Worm (Caenorhabditis elegans) whole organism, L3 larva: ENCODE measurements around the gene fbxb-103.

Source experiments
- aly-2 ChIP-seq: fragments of 150-350 bp; optimal IDR thresholded peaks from 2 replicates; lab custom pipeline; 2014; ENCODE audit warnings: missing biosample characterization, missing genetic modification characterization
- ama-1 ChIP-seq: fragments of 150-350 bp; optimal IDR thresholded peaks from 2 replicates; lab custom pipeline; 2018
- ceh-16 ChIP-seq: sonication (generic microtip); optimal IDR thresholded peaks from 2 replicates; lab custom pipeline; 2017; ENCODE audit warnings: missing biosample characterization, missing genetic modification characterization
- ceh-28 ChIP-seq: fragments of 150-350 bp; optimal IDR thresholded peaks from 2 replicates; lab custom pipeline; 2014; ENCODE audit warnings: missing biosample characterization, missing genetic modification reagents, missing genetic modification characterization
- ceh-82 ChIP-seq: fragments of 150-350 bp; optimal IDR thresholded peaks from 2 replicates; lab custom pipeline; 2014; ENCODE audit warnings: missing biosample characterization, missing genetic modification characterization
- egl-5 ChIP-seq: fragments of 150-350 bp; optimal IDR thresholded peaks from 2 replicates; lab custom pipeline; 2017; ENCODE audit warnings: missing biosample characterization, missing genetic modification reagents, missing genetic modification characterization, inconsistent platforms
- elt-1 ChIP-seq: fragments of 150-350 bp; optimal IDR thresholded peaks from 2 replicates; lab custom pipeline; 2014; ENCODE audit warnings: missing biosample characterization, missing genetic modification characterization
- elt-2 ChIP-seq: sonication (generic microtip); optimal IDR thresholded peaks from 2 replicates; lab custom pipeline; 2016; ENCODE audit warnings: missing genetic modification reagents, mild to moderate bottlenecking, missing genetic modification characterization, missing compliant biosample characterization
- elt-3 ChIP-seq, 3 experiments: fragments of 150-350 bp in 1 of 3; sonication (generic microtip) in 2 of 3; optimal IDR thresholded peaks; 2 replicates in 2 of 3; 4 replicates in 1 of 3; lab custom pipeline; 2014 to 2017; ENCODE audit warnings: missing biosample characterization in 3 of 3, missing genetic modification characterization in 3 of 3
- fkh-10 ChIP-seq: sonication (generic microtip); optimal IDR thresholded peaks from 2 replicates; lab custom pipeline; 2017; ENCODE audit warnings: missing biosample characterization, missing genetic modification reagents, missing genetic modification characterization
- fkh-2 ChIP-seq: fragments of 150-350 bp; optimal IDR thresholded peaks from 2 replicates; lab custom pipeline; 2014; ENCODE audit warnings: missing biosample characterization, missing genetic modification reagents, missing genetic modification characterization
- hmg-11 ChIP-seq: sonication (generic microtip); optimal IDR thresholded peaks from 2 replicates; lab custom pipeline; 2016; ENCODE audit warnings: missing genetic modification characterization, missing compliant biosample characterization
- jun-1 ChIP-seq: fragments of 150-350 bp; optimal IDR thresholded peaks from 2 replicates; lab custom pipeline; 2014; ENCODE audit warnings: missing biosample characterization, missing genetic modification reagents, missing genetic modification characterization
- lin-15B ChIP-seq: fragments of 150-350 bp; optimal IDR thresholded peaks from 2 replicates; lab custom pipeline; 2014; ENCODE audit warnings: missing biosample characterization, missing genetic modification characterization
- lin-39 ChIP-seq: fragments of 150-350 bp; optimal IDR thresholded peaks from 2 replicates; lab custom pipeline; 2018; ENCODE audit warnings: missing biosample characterization, missing genetic modification reagents, missing genetic modification characterization
- lsy-12 ChIP-seq: sonication (generic microtip); optimal IDR thresholded peaks from 2 replicates; lab custom pipeline; 2016; ENCODE audit warnings: mild to moderate bottlenecking, missing genetic modification characterization, missing compliant biosample characterization
- mdl-1 ChIP-seq: fragments of 150-350 bp; optimal IDR thresholded peaks from 2 replicates; lab custom pipeline; 2014; ENCODE audit warnings: missing biosample characterization, missing genetic modification characterization
- nfya-1 ChIP-seq: sonication (generic microtip); optimal IDR thresholded peaks from 2 replicates; lab custom pipeline; 2017; ENCODE audit warnings: missing genetic modification characterization, mild to moderate bottlenecking, missing compliant biosample characterization, antibody characterized with exemption, moderate library complexity; ENCODE audit not compliant: insufficient read depth
- nhr-11 ChIP-seq: fragments of 150-350 bp; optimal IDR thresholded peaks from 2 replicates; lab custom pipeline; 2014; ENCODE audit warnings: missing biosample characterization, missing genetic modification characterization
- nhr-12 ChIP-seq: fragments of 150-350 bp; optimal IDR thresholded peaks from 2 replicates; lab custom pipeline; 2014; ENCODE audit warnings: missing biosample characterization, missing genetic modification characterization
- nhr-23 ChIP-seq: fragments of 150-350 bp; optimal IDR thresholded peaks from 2 replicates; lab custom pipeline; 2014; ENCODE audit warnings: missing biosample characterization, missing genetic modification reagents, missing genetic modification characterization
- nhr-237 ChIP-seq: fragments of 150-350 bp; optimal IDR thresholded peaks from 2 replicates; lab custom pipeline; 2014; ENCODE audit warnings: missing biosample characterization, missing genetic modification characterization
- nhr-25 ChIP-seq: sonication (generic microtip); optimal IDR thresholded peaks from 2 replicates; lab custom pipeline; 2017; ENCODE audit warnings: missing biosample characterization, missing genetic modification characterization
- nhr-28 ChIP-seq: fragments of 150-350 bp; optimal IDR thresholded peaks from 2 replicates; lab custom pipeline; 2014; ENCODE audit warnings: missing biosample characterization, missing genetic modification characterization
- nhr-43 ChIP-seq: sonication (generic microtip); optimal IDR thresholded peaks from 2 replicates; lab custom pipeline; 2016; ENCODE audit warnings: mild to moderate bottlenecking, missing genetic modification characterization, missing compliant biosample characterization; ENCODE audit not compliant: poor library complexity, severe bottlenecking
- nhr-67 ChIP-seq: fragments of 150-350 bp; optimal IDR thresholded peaks from 2 replicates; lab custom pipeline; 2014; ENCODE audit warnings: missing biosample characterization, missing genetic modification characterization
- nhr-76 ChIP-seq: fragments of 150-350 bp; sonication (generic microtip); optimal IDR thresholded peaks from 5 replicates; lab custom pipeline; 2014; ENCODE audit warnings: missing biosample characterization, missing genetic modification characterization
- pha-4 ChIP-seq: fragments of 150-350 bp; optimal IDR thresholded peaks from 2 replicates; lab custom pipeline; 2014; ENCODE audit warnings: missing biosample characterization, missing genetic modification reagents, missing genetic modification characterization
- sea-2 ChIP-seq: fragments of 150-350 bp; sonication (generic microtip); optimal IDR thresholded peaks from 4 replicates; lab custom pipeline; 2014; ENCODE audit warnings: missing biosample characterization, missing genetic modification reagents, missing genetic modification characterization
- snpc-4 ChIP-seq: fragments of 150-350 bp; optimal IDR thresholded peaks from 2 replicates; lab custom pipeline; 2014; ENCODE audit warnings: missing biosample characterization, missing genetic modification characterization
- tbx-2 ChIP-seq: sonication (generic microtip); optimal IDR thresholded peaks from 2 replicates; lab custom pipeline; 2016; ENCODE audit warnings: mild to moderate bottlenecking, missing genetic modification characterization, missing compliant biosample characterization
- zag-1 ChIP-seq: fragments of 150-350 bp; optimal IDR thresholded peaks from 2 replicates; lab custom pipeline; 2014; ENCODE audit warnings: missing biosample characterization, missing genetic modification characterization
- ztf-11 ChIP-seq: fragments of 150-350 bp; optimal IDR thresholded peaks from 2 replicates; lab custom pipeline; 2014; ENCODE audit warnings: missing biosample characterization, missing genetic modification characterization
- ztf-4 ChIP-seq: fragments of 150-350 bp; optimal IDR thresholded peaks from 2 replicates; lab custom pipeline; 2014; ENCODE audit warnings: missing biosample characterization, missing genetic modification characterization

The fbxb-103 gene

ce11 chrII:3906615-3907190 lies at the start of gene fbxb-103, which contains the start of gene F53C3.11:
fbxb-103 (plus strand) TSS chrII:3907140.
F53C3.11 (minus strand) TSS chrII:3906715.
- TF ChIP-seq fkh-2 (tag; lab: Kevin White, UChicago) (no peak), mdl-1 (tag; lab: Kevin White, UChicago) (no peak), nhr-25 (no peak), nhr-11 (tag; lab: Kevin White, UChicago) (no peak), nhr-76 (tag; lab: Kevin White, UChicago) (no peak), lin-15B (tag; lab: Kevin White, UChicago) (no peak), ceh-82 (tag; lab: Kevin White, UChicago) (no peak), fkh-10 (no peak), aly-2 (no peak), elt-3 (tag; optimal IDR thresholded peaks at IDR 0.05; lab: Kevin White, UChicago) (no peak), ama-1 (lab: Kevin White, UChicago) (no peak), zag-1 (tag; lab: Kevin White, UChicago) (no peak), ztf-11 (tag; lab: Kevin White, UChicago) (no peak)

ce11 chrII:3860826-3861225 lies 46.1 kb upstream of the fbxb-103 start, which contains the start of gene oac-11:
oac-11 (minus strand) TSS chrII:3860926.
- TF ChIP-seq aly-2 (no peak), snpc-4 (tag; lab: Kevin White, UChicago) (no peak), lin-39 (tag; lab: Kevin White, UChicago) (no peak), ztf-4 (tag; lab: Kevin White, UChicago) (no peak), sea-2 (GFP tag; lab: Kevin White, UChicago) (no peak), elt-1 (no peak)

- TF ChIP-seq nhr-237, result no peak
- TF ChIP-seq lin-39 (tag; lab: Kevin White, UChicago), result no peak
- peak; percentile 60 for TF ChIP-seq elt-1
- TF ChIP-seq ceh-28 (tag; lab: Kevin White, UChicago), result no peak
- TF ChIP-seq nhr-23 (tag; lab: Kevin White, UChicago), result peak; percentile 7
Measured at ce11 chrII:3862053-3862452, 44.9 kb upstream of the fbxb-103 start.

- TF ChIP-seq pha-4 (tag; lab: Kevin White, UChicago) (no peak), ceh-82 (tag; lab: Kevin White, UChicago) (no peak), hmg-11 (tag; lab: Kevin White, UChicago) (no peak), lsy-12 (tag; lab: Kevin White, UChicago) (no peak), elt-1 (no peak), nhr-67 (tag; lab: Kevin White, UChicago) (no peak), sea-2 (GFP tag; lab: Kevin White, UChicago) (no peak), nhr-28 (tag; lab: Kevin White, UChicago) (no peak), egl-5 (no peak), nfya-1 (tag; lab: Kevin White, UChicago) (no peak), mdl-1 (tag; lab: Kevin White, UChicago) (no peak), lin-39 (tag; lab: Kevin White, UChicago) (no peak), nhr-43 (tag; lab: Kevin White, UChicago) (no peak), jun-1 (tag; lab: Kevin White, UChicago) (no peak), fkh-10 (no peak), lin-15B (tag; lab: Kevin White, UChicago) (no peak), elt-2 (tag; lab: Kevin White, UChicago) (no peak), nhr-12 (tag; lab: Kevin White, UChicago) (no peak), tbx-2 (no peak), nhr-76 (tag; lab: Kevin White, UChicago) (no peak)
Measured at ce11 chrII:3864652-3865051, 42.3 kb upstream of the fbxb-103 start, which contains the start of gene nhr-261. nhr-261 (minus strand) TSS chrII:3864752.

ce11 chrII:3869601-3870000 lies 37.3 kb upstream of the fbxb-103 start, which contains the start of gene oac-10:
oac-10 (plus strand) TSS chrII:3869901.
- TF ChIP-seq ztf-11 (tag; lab: Kevin White, UChicago) (no peak), ceh-16 (no peak), fkh-10 (no peak), nhr-43 (tag; lab: Kevin White, UChicago) (no peak), elt-2 (tag; lab: Kevin White, UChicago) (no peak)
